Fruit fly (Drosophila melanogaster) whole organism, prepupa: ENCODE measurements around the gene CG2909.

Experiments
- Blimp-1 ChIP-seq: fragments of 200-800 bp; sonication (Bioruptor generic); optimal IDR thresholded peaks from 3 replicates; lab custom pipeline; 2017; ENCODE audit warnings: missing biosample characterization, missing genetic modification characterization, mild to moderate bottlenecking, moderate library complexity, missing genetic modification reagents
- CG10631 ChIP-seq: fragments of 200-800 bp; sonication (Bioruptor generic); optimal IDR thresholded peaks from 2 replicates; lab custom pipeline; 2016; ENCODE audit warnings: missing biosample characterization, missing genetic modification characterization
- CG11294 ChIP-seq: fragments of 200-800 bp; sonication (Bioruptor generic); IDR thresholded peaks from 2 replicates; pipeline ENCODE4 v1.3.6; 2022; ENCODE audit warnings: missing biosample characterization, missing genetic modification characterization
- CG11902 ChIP-seq: fragments of 200-800 bp; sonication (Bioruptor generic); optimal IDR thresholded peaks from 3 replicates; lab custom pipeline; 2016; ENCODE audit warnings: missing biosample characterization, missing genetic modification characterization
- CG15336 ChIP-seq: fragments of 200-800 bp; sonication (Bioruptor generic); IDR thresholded peaks from 2 replicates; pipeline ENCODE4 v1.3.6; 2022; ENCODE audit warnings: missing biosample characterization, missing genetic modification characterization
- CG1621 ChIP-seq: fragments of 200-800 bp; sonication (Bioruptor generic); optimal IDR thresholded peaks from 3 replicates; lab custom pipeline; 2018; ENCODE audit warnings: missing biosample characterization, mild to moderate bottlenecking, missing genetic modification characterization
- CG32006 ChIP-seq: fragments of 200-800 bp; sonication (Bioruptor generic); optimal IDR thresholded peaks from 3 replicates; lab custom pipeline; 2017; ENCODE audit warnings: missing biosample characterization, mild to moderate bottlenecking, missing genetic modification characterization
- CG34406 ChIP-seq: fragments of 200-800 bp; sonication (Bioruptor generic); optimal IDR thresholded peaks from 3 replicates; lab custom pipeline; 2016; ENCODE audit warnings: missing biosample characterization, missing genetic modification characterization
- CG4318 ChIP-seq: fragments of 200-800 bp; sonication (Bioruptor generic); optimal IDR thresholded peaks from 3 replicates; lab custom pipeline; 2017; ENCODE audit warnings: missing biosample characterization, mild to moderate bottlenecking, missing genetic modification characterization
- CG6163 ChIP-seq: fragments of 200-800 bp; sonication (Bioruptor generic); IDR thresholded peaks from 3 replicates; pipeline ENCODE4 v1.3.6; 2022; ENCODE audit warnings: missing biosample characterization, missing genetic modification characterization
- CG6276 ChIP-seq: fragments of 200-800 bp; sonication (Bioruptor generic); optimal IDR thresholded peaks from 2 replicates; lab custom pipeline; 2017; ENCODE audit warnings: missing biosample characterization, mild to moderate bottlenecking, missing genetic modification characterization
- CG6792 ChIP-seq: fragments of 200-800 bp; sonication (Bioruptor generic); optimal IDR thresholded peaks from 3 replicates; lab custom pipeline; 2016; ENCODE audit warnings: missing biosample characterization, missing genetic modification characterization
- CG6808 ChIP-seq: fragments of 200-800 bp; sonication (Bioruptor generic); optimal IDR thresholded peaks from 3 replicates; lab custom pipeline; 2017; ENCODE audit warnings: missing biosample characterization, missing genetic modification characterization, mild to moderate bottlenecking, moderate library complexity, missing genetic modification reagents
- CG6854 ChIP-seq: fragments of 200-800 bp; sonication (Bioruptor generic); optimal IDR thresholded peaks from 2 replicates; lab custom pipeline; 2017; ENCODE audit warnings: missing biosample characterization, mild to moderate bottlenecking, missing genetic modification characterization
- CG7368 ChIP-seq: fragments of 200-800 bp; sonication (Bioruptor generic); optimal IDR thresholded peaks from 3 replicates; lab custom pipeline; 2016; ENCODE audit warnings: missing biosample characterization, missing genetic modification characterization
- CG8319 ChIP-seq: fragments of 200-800 bp; sonication (Bioruptor generic); optimal IDR thresholded peaks from 3 replicates; lab custom pipeline; 2016; ENCODE audit warnings: missing biosample characterization, missing genetic modification characterization
- CG9139 ChIP-seq: fragments of 200-800 bp; sonication (Bioruptor generic); optimal IDR thresholded peaks from 3 replicates; lab custom pipeline; 2017; ENCODE audit warnings: missing biosample characterization, mild to moderate bottlenecking, missing genetic modification characterization
- Eip78C ChIP-seq: fragments of 200-800 bp; sonication (Bioruptor generic); peaks from one replicate; lab custom pipeline; 2016; ENCODE audit warnings: missing biosample characterization, missing genetic modification characterization
- Eip93F ChIP-seq: fragments of 200-800 bp; sonication (Bioruptor generic); optimal IDR thresholded peaks from 2 replicates; lab custom pipeline; 2016; ENCODE audit warnings: missing biosample characterization, mild to moderate bottlenecking, missing genetic modification characterization
- Ets21C ChIP-seq: fragments of 200-800 bp; sonication (Bioruptor generic); optimal IDR thresholded peaks from 3 replicates; lab custom pipeline; 2016; ENCODE audit warnings: missing biosample characterization, missing genetic modification characterization
- Gug ChIP-seq: fragments of 200-800 bp; sonication (Bioruptor generic); IDR thresholded peaks from 2 replicates; pipeline ENCODE4 v1.3.6; 2022; ENCODE audit warnings: missing biosample characterization, missing genetic modification characterization
- Hr38 ChIP-seq: sonication (Bioruptor generic); optimal IDR thresholded peaks from 2 replicates; lab custom pipeline; 2016; ENCODE audit warnings: missing biosample characterization, missing genetic modification characterization
- Hr39 ChIP-seq: fragments of 200-800 bp; sonication (Bioruptor generic); optimal IDR thresholded peaks from 2 replicates; lab custom pipeline; 2016; ENCODE audit warnings: missing biosample characterization, missing genetic modification characterization
- Hr4 ChIP-seq: fragments of 200-800 bp; sonication (Bioruptor generic); optimal IDR thresholded peaks from 3 replicates; lab custom pipeline; 2016; ENCODE audit warnings: missing biosample characterization, missing genetic modification characterization
- Lpt ChIP-seq: fragments of 200-800 bp; sonication (Bioruptor generic); optimal IDR thresholded peaks from 3 replicates; lab custom pipeline; 2016; ENCODE audit warnings: missing biosample characterization, missing genetic modification characterization
- OdsH ChIP-seq: fragments of 200-800 bp; sonication (Bioruptor generic); optimal IDR thresholded peaks from 3 replicates; lab custom pipeline; 2016; ENCODE audit warnings: missing biosample characterization, missing genetic modification characterization
- Sox102F ChIP-seq: fragments of 200-800 bp; sonication (Bioruptor generic); optimal IDR thresholded peaks from 2 replicates; lab custom pipeline; 2016; ENCODE audit warnings: missing biosample characterization, mild to moderate bottlenecking, missing genetic modification characterization
- Sox14 ChIP-seq: fragments of 200-800 bp; sonication (Bioruptor generic); optimal IDR thresholded peaks from 3 replicates; lab custom pipeline; 2016; ENCODE audit warnings: missing biosample characterization, missing genetic modification characterization
- Sox15 ChIP-seq: fragments of 200-800 bp; sonication (Bioruptor generic); optimal IDR thresholded peaks from 3 replicates; lab custom pipeline; 2016; ENCODE audit warnings: missing biosample characterization, missing genetic modification characterization
- achi ChIP-seq: fragments of 200-800 bp; sonication (Bioruptor generic); optimal IDR thresholded peaks from 3 replicates; lab custom pipeline; 2016; ENCODE audit warnings: missing biosample characterization, missing genetic modification characterization
- dac ChIP-seq: fragments of 200-800 bp; sonication (Bioruptor generic); optimal IDR thresholded peaks from 2 replicates; lab custom pipeline; 2017; ENCODE audit warnings: missing biosample characterization, mild to moderate bottlenecking, missing genetic modification characterization
- dsx ChIP-seq: fragments of 200-800 bp; optimal IDR thresholded peaks from 3 replicates; lab custom pipeline; 2019; ENCODE audit warnings: missing biosample characterization, mild to moderate bottlenecking, missing genetic modification characterization, moderate library complexity; ENCODE audit not compliant: poor library complexity, severe bottlenecking
- eg ChIP-seq: fragments of 200-800 bp; sonication (Bioruptor generic); IDR thresholded peaks from 3 replicates; pipeline ENCODE4 v1.3.6; 2022; ENCODE audit warnings: missing biosample characterization, missing genetic modification characterization
- esn ChIP-seq: fragments of 200-800 bp; sonication (Bioruptor generic); optimal IDR thresholded peaks from 2 replicates; lab custom pipeline; 2016; ENCODE audit warnings: missing biosample characterization, mild to moderate bottlenecking, missing genetic modification characterization, moderate library complexity
- fd59A ChIP-seq: fragments of 200-800 bp; sonication (Bioruptor generic); optimal IDR thresholded peaks from 2 replicates; lab custom pipeline; 2017; ENCODE audit warnings: missing biosample characterization, mild to moderate bottlenecking, missing genetic modification characterization, missing genetic modification reagents
- fd85E ChIP-seq: fragments of 200-800 bp; sonication (Bioruptor generic); optimal IDR thresholded peaks from 3 replicates; lab custom pipeline; 2016; ENCODE audit warnings: missing biosample characterization, missing genetic modification characterization
- fkh ChIP-seq: fragments of 200-800 bp; sonication (Bioruptor generic); optimal IDR thresholded peaks from 3 replicates; lab custom pipeline; 2017; ENCODE audit warnings: missing biosample characterization, mild to moderate bottlenecking, missing genetic modification characterization, moderate library complexity
- net ChIP-seq: fragments of 200-800 bp; sonication (Bioruptor generic); optimal IDR thresholded peaks from 3 replicates; lab custom pipeline; 2016; ENCODE audit warnings: missing biosample characterization, missing genetic modification characterization
- pdm3 ChIP-seq: fragments of 200-800 bp; sonication (Bioruptor generic); optimal IDR thresholded peaks from 3 replicates; lab custom pipeline; 2016; ENCODE audit warnings: missing biosample characterization, missing genetic modification characterization
- salr ChIP-seq, 2 experiments: fragments of 200-800 bp; sonication (Bioruptor generic); optimal IDR thresholded peaks; 3 replicates each; lab custom pipeline; 2016 to 2018; ENCODE audit warnings: missing biosample characterization in 2 of 2, missing genetic modification characterization in 2 of 2, mild to moderate bottlenecking in 1 of 2
- svp ChIP-seq: fragments of 200-800 bp; sonication (Bioruptor generic); peaks from one replicate; lab custom pipeline; 2016; ENCODE audit warnings: missing biosample characterization, missing genetic modification characterization
- topi ChIP-seq: fragments of 200-800 bp; sonication (Bioruptor generic); optimal IDR thresholded peaks from 3 replicates; lab custom pipeline; 2016; ENCODE audit warnings: missing biosample characterization, missing genetic modification characterization
- vri ChIP-seq: fragments of 200-800 bp; sonication (Bioruptor generic); optimal IDR thresholded peaks from 3 replicates; lab custom pipeline; 2016; ENCODE audit warnings: missing biosample characterization, mild to moderate bottlenecking, missing genetic modification characterization

CG2909 gene

DNA sequence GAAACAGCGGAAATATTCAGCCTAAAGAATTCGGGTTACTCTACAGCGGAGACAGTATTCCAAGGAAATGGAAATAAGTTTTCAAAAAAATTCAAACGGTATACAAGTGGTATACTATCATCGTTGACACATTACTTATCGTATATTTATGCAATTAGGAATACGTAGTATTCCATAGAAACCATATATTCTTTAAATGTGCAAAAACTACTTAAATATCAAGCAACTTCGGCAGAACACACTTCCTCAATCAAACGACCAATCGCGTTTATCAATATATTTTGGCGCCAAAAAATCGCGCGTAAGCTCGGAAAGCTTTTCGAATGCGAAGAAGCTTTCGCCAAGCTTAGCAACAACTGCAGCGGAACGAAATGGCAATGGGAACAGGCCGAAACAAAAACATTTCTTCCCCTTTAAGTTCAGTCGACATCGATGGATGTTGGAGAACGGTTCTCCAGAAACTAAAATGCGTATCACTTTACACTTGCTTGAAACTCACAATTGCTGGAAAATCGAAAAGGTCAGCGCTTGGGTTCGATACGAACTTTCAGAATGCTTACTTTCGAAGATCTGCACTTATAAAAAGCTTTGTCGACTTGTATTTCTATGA is 7.2 kb upstream of the CG2909 start (continued):
- TF ChIP-seq CG34406 (GFP tag; lab: Kevin White, UChicago), result no peak
- peak; percentile 35 for TF ChIP-seq Sox102F
- TF ChIP-seq vri (GFP tag; lab: Kevin White, UChicago), result peak; percentile 55
- TF ChIP-seq Sox15, result no peak
- TF ChIP-seq svp (GFP tag; lab: Kevin White, UChicago), result peak; percentile 69
- no peak for TF ChIP-seq fkh (GFP tag; lab: Kevin White, UChicago)
- no peak for TF ChIP-seq Lpt (GFP tag; lab: Kevin White, UChicago)
- no peak for TF ChIP-seq Ets21C
- peak; percentile 85 for TF ChIP-seq Eip78C (GFP tag; lab: Kevin White, UChicago)
- TF ChIP-seq CG32006 (GFP tag; lab: Kevin White, UChicago), result peak; percentile 34
- peak; percentile 5 for TF ChIP-seq Eip93F
- TF ChIP-seq fd59A (GFP tag; lab: Kevin White, UChicago), result no peak
- TF ChIP-seq net, result no peak
- no peak for TF ChIP-seq CG9139 (GFP tag; lab: Kevin White, UChicago)
- TF ChIP-seq pdm3 (GFP tag; lab: Kevin White, UChicago), result peak; percentile 39
- TF ChIP-seq topi, result peak; percentile 33
- no peak for TF ChIP-seq dac (GFP tag; lab: Kevin White, UChicago)
- peak; percentile 53 for TF ChIP-seq esn
- no peak for TF ChIP-seq CG6276
- no peak for TF ChIP-seq CG7368 (GFP tag; lab: Kevin White, UChicago)
- no peak for TF ChIP-seq dsx (GFP tag; lab: Kevin White, UChicago)
- TF ChIP-seq Hr4 (GFP tag; lab: Kevin White, UChicago), result peak; percentile 30
- TF ChIP-seq eg (GFP tag; lab: Robert Waterston, UW), result peak; percentile 46; the same call in 2 of the 3 replicates
- peak; percentile 51; the same call in 1 of the 2 replicates for TF ChIP-seq CG15336 (GFP tag; lab: Robert Waterston, UW)

DNA sequence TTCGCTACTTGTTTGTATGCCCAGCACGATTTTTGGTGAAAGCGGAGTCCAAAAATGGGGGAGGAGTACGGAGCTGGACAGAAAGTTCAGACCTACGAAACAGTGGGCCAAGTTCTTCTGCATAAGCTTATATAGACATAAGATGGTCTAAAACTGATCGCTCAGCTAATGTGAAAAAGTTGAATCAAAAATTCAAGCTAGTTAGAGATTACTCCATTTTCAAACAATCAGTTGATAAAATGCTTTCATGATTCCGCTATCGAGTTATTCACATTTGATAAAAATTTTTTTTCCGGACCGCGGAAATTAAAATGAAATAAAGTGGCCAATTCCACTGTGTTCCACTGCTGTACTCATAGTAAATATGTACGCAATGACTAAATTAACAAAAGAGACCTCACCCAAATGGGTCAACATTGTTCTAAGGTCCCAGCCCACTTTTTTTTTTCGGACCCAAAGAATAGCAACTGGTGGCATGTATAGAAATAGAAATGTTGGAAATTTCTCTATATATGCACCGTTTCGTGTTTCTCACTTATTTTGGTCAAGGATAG is 5.8 kb upstream of the CG2909 start:
- TF ChIP-seq CG9139 (GFP tag; lab: Kevin White, UChicago), result no peak
- TF ChIP-seq fkh (GFP tag; lab: Kevin White, UChicago), result peak; percentile 54

DNA sequence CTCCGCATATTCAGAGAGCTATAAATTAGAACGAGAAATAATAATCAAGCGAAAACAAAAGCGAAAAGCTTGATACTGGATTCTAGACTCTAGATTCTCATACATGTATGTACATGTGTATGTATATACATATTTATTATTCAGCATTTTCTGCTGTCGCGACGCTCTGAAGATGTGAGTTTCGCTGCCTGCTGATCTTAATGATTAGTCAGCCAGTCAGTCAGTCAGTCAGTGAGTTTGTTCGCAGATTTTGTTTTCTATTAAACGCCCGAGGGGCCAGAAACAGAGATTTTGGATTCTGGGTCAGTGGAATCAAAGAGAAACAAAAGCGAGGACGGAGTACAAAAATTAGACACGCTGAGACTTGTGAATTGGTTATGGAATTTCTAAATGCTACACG is 4.0 kb upstream of the CG2909 start:
- TF ChIP-seq salr (GFP tag; optimal IDR thresholded peaks at IDR 0.05; lab: Kevin White, UChicago), result no peak

DNA sequence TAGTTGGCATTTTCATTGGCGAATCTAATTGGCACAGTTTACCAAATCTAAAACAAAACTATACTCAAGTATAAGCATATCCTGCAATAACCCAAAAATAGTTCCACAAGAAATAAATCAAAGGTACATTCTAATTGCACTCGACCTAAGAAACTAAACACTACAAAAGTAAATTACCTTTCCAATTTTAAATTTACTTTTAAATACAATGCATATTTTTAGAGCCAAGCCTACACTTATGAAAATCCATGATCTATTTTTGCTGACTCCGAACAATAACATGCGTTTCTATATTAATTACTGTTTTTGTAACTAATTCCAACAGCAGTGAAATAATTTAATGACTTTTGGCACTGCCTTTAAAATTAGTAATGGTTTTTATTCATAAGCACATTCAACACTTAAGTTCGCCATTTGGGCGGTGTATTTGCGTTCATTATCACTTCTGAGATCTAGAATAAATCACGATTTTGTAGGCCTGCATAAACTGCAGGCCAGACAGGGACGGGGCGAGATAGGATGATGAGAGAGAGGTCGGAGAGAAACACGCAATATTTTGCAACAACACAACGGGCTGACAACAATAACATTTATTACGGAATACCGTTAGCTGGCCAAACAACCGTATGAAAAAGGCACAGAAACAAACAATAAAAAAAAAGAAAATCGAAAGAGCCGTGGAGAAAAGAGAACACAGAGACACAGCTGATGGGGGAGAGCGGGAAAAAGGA is 1.3 kb upstream of the CG2909 start:
- TF ChIP-seq CG6854 (GFP tag; lab: Kevin White, UChicago) (no peak), CG1621 (tag; lab: Kevin White, UChicago) (no peak), Blimp-1 (GFP tag; lab: Kevin White, UChicago) (no peak), CG4318 (GFP tag; lab: Kevin White, UChicago) (peak; percentile 60), CG11294 (GFP tag; lab: Robert Waterston, UW) (no peak), OdsH (GFP tag; lab: Kevin White, UChicago) (peak; percentile 46), fd59A (GFP tag; lab: Kevin White, UChicago) (peak; percentile 26), Hr39 (GFP tag; lab: Kevin White, UChicago) (peak; percentile 42), dsx (GFP tag; lab: Kevin White, UChicago) (no peak), CG8319 (GFP tag; lab: Kevin White, UChicago) (peak; percentile 15), salr (GFP tag; optimal IDR thresholded peaks at IDR 0.05; lab: Kevin White, UChicago) (peak in 1 of 2 experiments; percentile 62), Eip78C (GFP tag; lab: Kevin White, UChicago) (peak; percentile 89), CG10631 (GFP tag; lab: Kevin White, UChicago) (peak; percentile 58), CG11902 (no peak), topi (peak; percentile 63), pdm3 (GFP tag; lab: Kevin White, UChicago) (peak; percentile 45), Gug (GFP tag; lab: Robert Waterston, UW) (no peak), CG6808 (GFP tag; lab: Kevin White, UChicago) (peak; percentile 39), achi (peak; percentile 41), fd85E (no peak), Hr38 (no peak), CG6792 (GFP tag; lab: Kevin White, UChicago) (peak; percentile 43), CG6163 (peak; percentile 40; the same call in 2 of the 3 replicates), Sox14 (no peak), Hr4 (GFP tag; lab: Kevin White, UChicago) (peak; percentile 55), CG34406 (GFP tag; lab: Kevin White, UChicago) (peak; percentile 40)
